Fruit fly (Drosophila melanogaster): Measurements from ENCODE around the gene CG9782.
A peak's percentile ranks its signal among the peaks of the same experiment; 100 is the strongest.

DNA sequence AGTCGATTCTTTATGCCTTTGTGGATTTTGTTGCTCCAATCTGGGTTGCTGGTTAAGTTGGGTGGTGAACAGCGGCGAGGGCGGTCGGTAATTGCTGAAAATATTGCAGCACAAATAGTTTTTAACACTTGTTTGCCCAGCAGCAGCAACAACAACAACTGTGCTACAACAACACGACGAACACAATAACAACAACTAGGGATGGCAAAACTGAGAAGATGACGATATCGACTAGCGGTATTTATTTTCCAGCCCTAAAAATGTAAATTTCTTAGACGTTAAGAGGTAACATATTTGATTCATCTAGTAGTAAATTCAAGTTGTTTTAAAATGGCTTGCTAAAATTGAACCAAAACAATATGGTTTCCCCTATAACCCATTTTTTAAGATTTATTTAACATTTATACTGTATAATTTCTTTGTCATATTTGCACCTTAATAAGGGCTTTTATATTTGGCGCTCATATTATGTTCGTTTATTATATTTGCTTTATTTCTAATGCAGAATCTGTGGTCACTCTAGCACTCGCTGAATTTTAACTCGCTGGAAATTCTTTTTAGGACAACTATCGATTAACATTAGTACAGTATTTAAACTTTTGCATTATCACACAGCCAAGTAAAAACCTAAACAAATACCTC, 22.9 kb downstream of the CG9782 start:
- no peak for TF ChIP-seq CG4318 (GFP tag; optimal IDR thresholded peaks at IDR 0.05)
- TF ChIP-seq Lpt (GFP tag; optimal IDR thresholded peaks at IDR 0.05) = no peak
- TF ChIP-seq CG1621 (tag; optimal IDR thresholded peaks at IDR 0.05) = no peak
- TF ChIP-seq CG3032 (tag; optimal IDR thresholded peaks at IDR 0.05) = no peak
- no peak for TF ChIP-seq CG6792 (GFP tag; optimal IDR thresholded peaks at IDR 0.05)
- no peak for TF ChIP-seq CG34406 (GFP tag; optimal IDR thresholded peaks at IDR 0.05)
- peak; percentile 71 for TF ChIP-seq Eip78C (GFP tag)
- TF ChIP-seq Sox14 (GFP tag; optimal IDR thresholded peaks at IDR 0.05) = no peak
- TF ChIP-seq CG10631 (GFP tag; optimal IDR thresholded peaks at IDR 0.05) = no peak
- peak; percentile 25 for TF ChIP-seq lz (GFP tag; optimal IDR thresholded peaks at IDR 0.05)
- no peak for TF ChIP-seq CG15336 (GFP tag; IDR thresholded peaks at IDR 0.05)
- no peak for TF ChIP-seq Sox102F (GFP tag; optimal IDR thresholded peaks at IDR 0.05)
- TF ChIP-seq CG9139 (GFP tag; optimal IDR thresholded peaks at IDR 0.05) = no peak
- no peak for TF ChIP-seq Eip93F (GFP tag; optimal IDR thresholded peaks at IDR 0.05)

Data from whole organism, prepupa.